Fruit fly (Drosophila melanogaster) whole organism, embryonic: Measurements from ENCODE around the gene Vha55.

Experiments
- CG14441 ChIP-seq: fragments of 200-800 bp; sonication (Bioruptor generic); IDR thresholded peaks from 2 replicates; pipeline ENCODE4 v1.3.6; 2022; ENCODE audit warnings: missing biosample characterization, missing genetic modification characterization
- CG1603 ChIP-seq: fragments of 200-800 bp; sonication (Bioruptor generic); optimal IDR thresholded peaks from 2 replicates; lab custom pipeline; 2019; ENCODE audit warnings: missing biosample characterization, mild to moderate bottlenecking, missing genetic modification characterization, moderate library complexity
- CG6654 ChIP-seq: fragments of 200-800 bp; sonication (Bioruptor generic); optimal IDR thresholded peaks from 2 replicates; lab custom pipeline; 2017; ENCODE audit warnings: missing biosample characterization, mild to moderate bottlenecking, missing genetic modification characterization
- CG9609 ChIP-seq: fragments of 200-800 bp; sonication (Bioruptor generic); optimal IDR thresholded peaks from 3 replicates; lab custom pipeline; 2016; ENCODE audit warnings: missing biosample characterization, missing genetic modification characterization
- Rx ChIP-seq: fragments of 200-800 bp; sonication (Bioruptor generic); IDR thresholded peaks from 2 replicates; pipeline ENCODE4 v1.3.6; 2022; ENCODE audit warnings: missing biosample characterization, missing genetic modification characterization
- ab ChIP-seq: fragments of 200-800 bp; sonication (Bioruptor generic); optimal IDR thresholded peaks from 2 replicates; lab custom pipeline; 2016; ENCODE audit warnings: missing biosample characterization, missing genetic modification characterization
- amos ChIP-seq: fragments of 200-800 bp; sonication (Bioruptor generic); IDR thresholded peaks from 2 replicates; pipeline ENCODE4 v1.3.6; 2022; ENCODE audit warnings: missing biosample characterization, missing genetic modification characterization; ENCODE audit not compliant: partially characterized antibody
- ato ChIP-seq: fragments of 200-800 bp; sonication (Bioruptor generic); IDR thresholded peaks from 2 replicates; pipeline ENCODE4 v1.3.6; 2022; ENCODE audit warnings: missing biosample characterization, missing genetic modification characterization; ENCODE audit not compliant: partially characterized antibody
- br ChIP-seq: fragments of >200 bp; optimal IDR thresholded peaks from 2 replicates; lab custom pipeline; 2017
- gro ChIP-seq: fragments of 200-800 bp; sonication (Bioruptor generic); optimal IDR thresholded peaks from 2 replicates; lab custom pipeline; 2016; ENCODE audit warnings: missing biosample characterization, missing genetic modification characterization
- gt ChIP-seq: fragments of 200-800 bp; sonication (Bioruptor generic); IDR thresholded peaks from 2 replicates; pipeline ENCODE4 v1.3.6; 2022; ENCODE audit warnings: missing biosample characterization, missing genetic modification characterization
- luna ChIP-seq: fragments of 200-800 bp; sonication (Bioruptor generic); optimal IDR thresholded peaks from 2 replicates; lab custom pipeline; 2016; ENCODE audit warnings: missing biosample characterization, missing genetic modification characterization
- sna ChIP-seq: fragments of 200-800 bp; sonication (Bioruptor generic); IDR thresholded peaks from 2 replicates; pipeline ENCODE4 v1.3.6; 2022; ENCODE audit warnings: missing biosample characterization, missing genetic modification characterization; ENCODE audit not compliant: partially characterized antibody
- ssp ChIP-seq: fragments of 200-800 bp; sonication (Bioruptor generic); IDR thresholded peaks from 2 replicates; pipeline ENCODE4 v1.3.6; 2022; ENCODE audit warnings: missing biosample characterization, missing genetic modification characterization

DNA sequence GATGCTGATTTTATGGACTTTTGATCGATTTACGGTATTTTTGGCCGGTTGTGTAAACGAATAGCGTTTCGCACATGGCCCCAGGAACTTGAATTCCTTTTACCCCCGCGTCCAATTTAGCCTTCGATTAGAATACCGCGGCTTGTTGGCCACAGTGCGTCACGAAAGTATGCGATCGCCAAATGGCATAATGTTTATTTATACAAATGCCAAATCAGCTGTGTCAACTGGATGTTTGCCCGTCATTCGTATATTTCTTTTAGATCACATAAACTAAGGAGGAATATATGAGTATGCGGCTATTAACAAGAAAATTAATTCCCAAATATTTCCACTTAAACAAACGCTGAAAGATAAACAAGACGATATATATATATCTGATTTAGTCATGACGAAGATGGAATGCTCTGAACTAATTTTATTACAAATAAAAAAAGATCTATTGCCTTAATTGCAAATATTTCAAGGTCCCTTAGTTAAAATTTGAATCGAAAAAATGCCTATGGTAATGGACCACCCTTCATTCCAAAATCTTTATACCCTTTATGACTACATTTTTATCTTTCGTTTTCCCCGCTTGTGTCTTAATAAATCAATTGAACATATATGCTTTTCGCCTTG lies 29.4 kb upstream of the Vha55 start:
- no peak for TF ChIP-seq Rx
- TF ChIP-seq sna (GFP tag; lab: Robert Waterston, UW), result no peak
- peak; percentile 0 for TF ChIP-seq gro (GFP tag; lab: Kevin White, UChicago)
- TF ChIP-seq gt (GFP tag; lab: Robert Waterston, UW), result no peak
- no peak for TF ChIP-seq CG6654 (GFP tag; lab: Kevin White, UChicago)
- no peak for TF ChIP-seq br (lab: Kevin White, UChicago)
- TF ChIP-seq ssp (GFP tag; lab: Robert Waterston, UW), result no peak
- TF ChIP-seq luna (GFP tag; lab: Kevin White, UChicago), result no peak
- no peak for TF ChIP-seq ab (GFP tag; lab: Kevin White, UChicago)
- no peak for TF ChIP-seq CG14441 (GFP tag; lab: Robert Waterston, UW)
- no peak for TF ChIP-seq CG9609 (GFP tag; lab: Kevin White, UChicago)
- TF ChIP-seq ato (GFP tag; lab: Robert Waterston, UW), result no peak
- TF ChIP-seq amos (GFP tag; lab: Robert Waterston, UW), result no peak
- TF ChIP-seq CG1603 (tag; lab: Kevin White, UChicago), result no peak
